Fruit fly (Drosophila melanogaster) whole organism, adult: ENCODE results near the gene RluA-2.

Experiments used
- CG11617 ChIP-seq: fragments of 200-800 bp; sonication (Bioruptor generic); optimal IDR thresholded peaks from 2 replicates; lab custom pipeline; 2017; ENCODE audit warnings: mild to moderate bottlenecking, missing biosample characterization, missing genetic modification reagents, missing genetic modification characterization
- CG12768 ChIP-seq: fragments of 200-800 bp; sonication (Bioruptor generic); optimal IDR thresholded peaks from 2 replicates; lab custom pipeline; 2017; ENCODE audit warnings: missing biosample characterization, missing genetic modification characterization, mild to moderate bottlenecking, moderate library complexity, missing genetic modification reagents
- CG14711 ChIP-seq: fragments of 200-800 bp; sonication (Bioruptor generic); optimal IDR thresholded peaks from 2 replicates; lab custom pipeline; 2018; ENCODE audit warnings: missing biosample characterization, mild to moderate bottlenecking, missing genetic modification characterization, moderate library complexity
- CG1620 ChIP-seq: fragments of 200-800 bp; sonication (Bioruptor generic); optimal IDR thresholded peaks from 2 replicates; lab custom pipeline; 2016; ENCODE audit warnings: missing biosample characterization, missing genetic modification characterization
- CG33017 ChIP-seq: fragments of 200-800 bp; sonication (Bioruptor generic); optimal IDR thresholded peaks from 2 replicates; lab custom pipeline; 2018; ENCODE audit warnings: missing biosample characterization, mild to moderate bottlenecking, missing genetic modification characterization, moderate library complexity
- CG5204 ChIP-seq: fragments of 200-800 bp; sonication (Bioruptor generic); optimal IDR thresholded peaks from 2 replicates; lab custom pipeline; 2016; ENCODE audit warnings: missing biosample characterization, missing genetic modification characterization
- CG7045 ChIP-seq: fragments of 200-800 bp; sonication (Bioruptor generic); optimal IDR thresholded peaks from 2 replicates; lab custom pipeline; 2017; ENCODE audit warnings: missing biosample characterization, mild to moderate bottlenecking, missing genetic modification characterization
- CG7101 ChIP-seq: fragments of 200-800 bp; sonication (Bioruptor generic); optimal IDR thresholded peaks from 2 replicates; lab custom pipeline; 2018; ENCODE audit warnings: missing biosample characterization, mild to moderate bottlenecking, missing genetic modification characterization, moderate library complexity
- Clk ChIP-seq: fragments of 200-800 bp; sonication (Bioruptor generic); optimal IDR thresholded peaks from 2 replicates; lab custom pipeline; 2017; ENCODE audit warnings: missing biosample characterization, missing genetic modification characterization
- Crg-1 ChIP-seq: fragments of 200-800 bp; sonication (Bioruptor generic); optimal IDR thresholded peaks from 2 replicates; lab custom pipeline; 2016; ENCODE audit warnings: missing biosample characterization, missing genetic modification characterization
- Hr96 ChIP-seq: fragments of 200-800 bp; sonication (Bioruptor generic); optimal IDR thresholded peaks from 2 replicates; lab custom pipeline; 2016; ENCODE audit warnings: missing biosample characterization, missing genetic modification characterization
- Mnt ChIP-seq: fragments of 200-800 bp; sonication (Bioruptor generic); optimal IDR thresholded peaks from 2 replicates; lab custom pipeline; 2016; ENCODE audit warnings: missing biosample characterization, mild to moderate bottlenecking, missing genetic modification characterization
- bab1 ChIP-seq: fragments of 200-800 bp; sonication (Bioruptor generic); optimal IDR thresholded peaks from 3 replicates; lab custom pipeline; 2019; ENCODE audit warnings: missing biosample characterization, mild to moderate bottlenecking, missing genetic modification characterization, moderate library complexity
- cic ChIP-seq: fragments of 200-800 bp; sonication (Bioruptor generic); optimal IDR thresholded peaks from 2 replicates; lab custom pipeline; 2017; ENCODE audit warnings: missing biosample characterization, mild to moderate bottlenecking, missing genetic modification characterization, moderate library complexity
- cnc ChIP-seq, 2 experiments: fragments of >200 bp; optimal IDR thresholded peaks; 2 replicates each; lab custom pipeline; 2017
- kay ChIP-seq: fragments of 200-800 bp; sonication (Bioruptor generic); peaks from one replicate; lab custom pipeline; 2016; ENCODE audit warnings: missing biosample characterization, missing genetic modification characterization, borderline replicate concordance
- ovo ChIP-seq: fragments of 200-800 bp; sonication (Bioruptor generic); optimal IDR thresholded peaks from 2 replicates; lab custom pipeline; 2016; ENCODE audit warnings: missing biosample characterization, missing genetic modification characterization
- pad ChIP-seq: fragments of 200-800 bp; sonication (Bioruptor generic); optimal IDR thresholded peaks from 3 replicates; lab custom pipeline; 2017; ENCODE audit warnings: missing biosample characterization, missing genetic modification characterization, mild to moderate bottlenecking, moderate library complexity, missing genetic modification reagents
- tj ChIP-seq: fragments of 200-800 bp; sonication (Bioruptor generic); optimal IDR thresholded peaks from 3 replicates; lab custom pipeline; 2017; ENCODE audit warnings: missing biosample characterization, mild to moderate bottlenecking, missing genetic modification characterization, moderate library complexity
- toe ChIP-seq: fragments of 200-800 bp; sonication (Bioruptor generic); optimal IDR thresholded peaks from 2 replicates; lab custom pipeline; 2016; ENCODE audit warnings: missing biosample characterization, missing genetic modification characterization

Gene RluA-2

dm6 chr2L:10526953-10527584, 50.2 kb downstream of the RluA-2 start, which contains the start of gene Lip4:
TSS of gene Lip4 (plus strand) at chr2L:10527572.
- TF ChIP-seq pad (GFP tag; lab: Kevin White, UChicago), result peak; percentile 26
- TF ChIP-seq bab1, result peak; percentile 80
- no peak for TF ChIP-seq Clk
- TF ChIP-seq Crg-1 (GFP tag; lab: Kevin White, UChicago), result no peak
- TF ChIP-seq tj (GFP tag; lab: Kevin White, UChicago), result peak; percentile 64
- TF ChIP-seq cic (GFP tag; lab: Kevin White, UChicago), result no peak
- peak; percentile 15 for TF ChIP-seq CG1620 (GFP tag; lab: Kevin White, UChicago)
- TF ChIP-seq CG14711 (tag; lab: Kevin White, UChicago), result peak; percentile 66
- no peak for TF ChIP-seq Hr96 (GFP tag; lab: Kevin White, UChicago)
- TF ChIP-seq CG12768, result no peak
- peak; percentile 4 for TF ChIP-seq CG5204 (GFP tag; lab: Kevin White, UChicago)
- no peak for TF ChIP-seq cnc (optimal IDR thresholded peaks at IDR 0.05; lab: Kevin White, UChicago)
- no peak for TF ChIP-seq Mnt (GFP tag; lab: Kevin White, UChicago)
- TF ChIP-seq ovo (GFP tag; lab: Kevin White, UChicago), result no peak
- TF ChIP-seq CG7045, result peak; percentile 61
- TF ChIP-seq toe (GFP tag; lab: Kevin White, UChicago), result no peak
- TF ChIP-seq CG11617 (GFP tag; lab: Kevin White, UChicago), result peak; percentile 10
- TF ChIP-seq kay, result no peak
- TF ChIP-seq CG33017 (tag; lab: Kevin White, UChicago), result peak; percentile 48
- peak; percentile 48 for TF ChIP-seq CG7101 (tag; lab: Kevin White, UChicago)

dm6 chr2L:10528984-10529383, 52.1 kb downstream of the RluA-2 start:
- TF ChIP-seq tj (GFP tag; lab: Kevin White, UChicago) (peak; percentile 49), cic (GFP tag; lab: Kevin White, UChicago) (peak; percentile 12), Clk (no peak)

- no peak for TF ChIP-seq kay
- no peak for TF ChIP-seq Hr96 (GFP tag; lab: Kevin White, UChicago)
- TF ChIP-seq Crg-1 (GFP tag; lab: Kevin White, UChicago), result no peak
- no peak for TF ChIP-seq CG7045
- TF ChIP-seq toe (GFP tag; lab: Kevin White, UChicago), result no peak
- TF ChIP-seq CG11617 (GFP tag; lab: Kevin White, UChicago), result no peak
- TF ChIP-seq tj (GFP tag; lab: Kevin White, UChicago), result no peak
- TF ChIP-seq cnc (optimal IDR thresholded peaks at IDR 0.05; lab: Kevin White, UChicago), result no peak
- no peak for TF ChIP-seq Clk
- no peak for TF ChIP-seq bab1
These were observed 53.2 kb downstream of the RluA-2 start for dm6 chr2L:10530089-10530488.

dm6 chr2L:10531521-10531920, 54.6 kb downstream of the RluA-2 start, which contains the start of gene CG18301:
TSS of gene CG18301 (plus strand) at chr2L:10531821.
- TF ChIP-seq Hr96 (GFP tag; lab: Kevin White, UChicago) (no peak), bab1 (no peak), CG33017 (tag; lab: Kevin White, UChicago) (no peak), CG14711 (tag; lab: Kevin White, UChicago) (no peak), Mnt (GFP tag; lab: Kevin White, UChicago) (no peak), Clk (no peak), pad (GFP tag; lab: Kevin White, UChicago) (no peak), CG7045 (no peak), Crg-1 (GFP tag; lab: Kevin White, UChicago) (no peak), toe (GFP tag; lab: Kevin White, UChicago) (no peak)
